Fruit fly (Drosophila melanogaster) whole organism, embryonic: ENCODE data around the gene PH4alphaSG2.

Experiments
- CG11560 ChIP-seq: fragments of 200-800 bp; sonication (Bioruptor generic); IDR thresholded peaks from 3 replicates; pipeline ENCODE4 v1.3.6; 2022; ENCODE audit warnings: missing biosample characterization, missing genetic modification characterization
- CG12104 ChIP-seq: fragments of 200-800 bp; sonication (Bioruptor generic); optimal IDR thresholded peaks from 3 replicates; lab custom pipeline; 2016; ENCODE audit warnings: missing biosample characterization, missing genetic modification characterization
- CG13424 ChIP-seq: fragments of 200-800 bp; sonication (Bioruptor generic); optimal IDR thresholded peaks from 2 replicates; lab custom pipeline; 2019; ENCODE audit warnings: missing biosample characterization, mild to moderate bottlenecking, missing genetic modification characterization, moderate library complexity
- CG14441 ChIP-seq: fragments of 200-800 bp; sonication (Bioruptor generic); IDR thresholded peaks from 2 replicates; pipeline ENCODE4 v1.3.6; 2022; ENCODE audit warnings: missing biosample characterization, missing genetic modification characterization
- CG15269 ChIP-seq: fragments of 200-800 bp; sonication (Bioruptor generic); optimal IDR thresholded peaks from 2 replicates; lab custom pipeline; 2018; ENCODE audit warnings: missing biosample characterization, mild to moderate bottlenecking, missing genetic modification characterization, moderate library complexity
- CG1603 ChIP-seq: fragments of 200-800 bp; sonication (Bioruptor generic); optimal IDR thresholded peaks from 2 replicates; lab custom pipeline; 2019; ENCODE audit warnings: missing biosample characterization, mild to moderate bottlenecking, missing genetic modification characterization, moderate library complexity
- CG16863 ChIP-seq: fragments of 200-800 bp; sonication (Bioruptor generic); optimal IDR thresholded peaks from 3 replicates; lab custom pipeline; 2016; ENCODE audit warnings: missing biosample characterization, missing genetic modification characterization
- CG17829 ChIP-seq: fragments of 200-800 bp; optimal IDR thresholded peaks from 2 replicates; lab custom pipeline; 2019; ENCODE audit warnings: missing biosample characterization, mild to moderate bottlenecking, missing genetic modification characterization, moderate library complexity
- CG17912 ChIP-seq: fragments of 200-800 bp; sonication (Bioruptor generic); optimal IDR thresholded peaks from 2 replicates; lab custom pipeline; 2018; ENCODE audit warnings: missing biosample characterization, mild to moderate bottlenecking, missing genetic modification characterization
- CG18619 ChIP-seq: fragments of 200-800 bp; sonication (Bioruptor generic); optimal IDR thresholded peaks from 3 replicates; lab custom pipeline; 2017; ENCODE audit warnings: missing biosample characterization, mild to moderate bottlenecking, missing genetic modification characterization
- CG2120 ChIP-seq: fragments of 200-800 bp; sonication (Bioruptor generic); optimal IDR thresholded peaks from 3 replicates; lab custom pipeline; 2016; ENCODE audit warnings: missing biosample characterization, missing genetic modification characterization
- CG2199 ChIP-seq: fragments of 200-800 bp; sonication (Bioruptor generic); IDR thresholded peaks from 3 replicates; pipeline ENCODE4 v1.3.6; 2022; ENCODE audit warnings: missing biosample characterization, missing genetic modification characterization
- CG30020 ChIP-seq: fragments of 200-800 bp; optimal IDR thresholded peaks from 2 replicates; lab custom pipeline; 2019; ENCODE audit warnings: missing biosample characterization, mild to moderate bottlenecking, missing genetic modification characterization, moderate library complexity
- CG30431 ChIP-seq: fragments of 200-800 bp; sonication (Bioruptor generic); optimal IDR thresholded peaks from 2 replicates; lab custom pipeline; 2017; ENCODE audit warnings: missing biosample characterization, missing genetic modification characterization
- CG33557 ChIP-seq: fragments of 200-800 bp; sonication (Bioruptor generic); optimal IDR thresholded peaks from 2 replicates; lab custom pipeline; 2019; ENCODE audit warnings: missing biosample characterization, mild to moderate bottlenecking, missing genetic modification characterization, moderate library complexity
- CG3407 ChIP-seq: fragments of 200-800 bp; sonication (Bioruptor generic); optimal IDR thresholded peaks from 2 replicates; lab custom pipeline; 2018; ENCODE audit warnings: missing biosample characterization, mild to moderate bottlenecking, missing genetic modification characterization
- CG34422 ChIP-seq: fragments of 200-800 bp; sonication (Bioruptor generic); IDR thresholded peaks from 3 replicates; pipeline ENCODE4 v1.3.6; 2022; ENCODE audit warnings: missing biosample characterization, missing genetic modification characterization
- CG6791 ChIP-seq: fragments of 200-800 bp; sonication (Bioruptor generic); IDR thresholded peaks from 3 replicates; pipeline ENCODE4 v1.3.6; 2022; ENCODE audit warnings: missing biosample characterization, missing genetic modification characterization; ENCODE audit not compliant: partially characterized antibody
- CG7372 ChIP-seq: fragments of 200-800 bp; sonication (Bioruptor generic); IDR thresholded peaks from 2 replicates; pipeline ENCODE4 v1.3.6; 2022; ENCODE audit warnings: missing biosample characterization, missing genetic modification characterization
- CG7556 ChIP-seq: fragments of 200-800 bp; sonication (Bioruptor generic); optimal IDR thresholded peaks from 2 replicates; lab custom pipeline; 2017; ENCODE audit warnings: missing biosample characterization, mild to moderate bottlenecking, missing genetic modification characterization
- CG8089 ChIP-seq: fragments of 200-800 bp; sonication (Bioruptor generic); optimal IDR thresholded peaks from 3 replicates; lab custom pipeline; 2016; ENCODE audit warnings: missing biosample characterization, missing genetic modification characterization
- CG8765 ChIP-seq: fragments of 200-800 bp; sonication (Bioruptor generic); IDR thresholded peaks from 2 replicates; pipeline ENCODE4 v1.3.6; 2022; ENCODE audit warnings: missing biosample characterization, missing genetic modification characterization
- CG9609 ChIP-seq: fragments of 200-800 bp; sonication (Bioruptor generic); optimal IDR thresholded peaks from 3 replicates; lab custom pipeline; 2016; ENCODE audit warnings: missing biosample characterization, missing genetic modification characterization
- CG9817 ChIP-seq: fragments of 200-800 bp; sonication (Bioruptor generic); optimal IDR thresholded peaks from 2 replicates; lab custom pipeline; 2018; ENCODE audit warnings: missing biosample characterization, mild to moderate bottlenecking, missing genetic modification characterization, moderate library complexity
- CG9932 ChIP-seq: fragments of 200-800 bp; sonication (Bioruptor generic); IDR thresholded peaks from 2 replicates; pipeline ENCODE4 v1.3.6; 2022; ENCODE audit warnings: missing biosample characterization, missing genetic modification characterization
- CkIIα-i1 ChIP-seq: fragments of 200-800 bp; sonication (Bioruptor generic); IDR thresholded peaks from 2 replicates; pipeline ENCODE4 v1.3.6; 2022; ENCODE audit warnings: missing biosample characterization, missing genetic modification characterization
- Dip3 ChIP-seq: fragments of 200-800 bp; sonication (Bioruptor generic); optimal IDR thresholded peaks from 3 replicates; lab custom pipeline; 2016; ENCODE audit warnings: missing biosample characterization, missing genetic modification characterization
- Fer1 ChIP-seq: fragments of 200-800 bp; sonication (Bioruptor generic); optimal IDR thresholded peaks from 2 replicates; lab custom pipeline; 2017; ENCODE audit warnings: missing biosample characterization, mild to moderate bottlenecking, missing genetic modification characterization
- Hey ChIP-seq: fragments of 200-800 bp; sonication (Bioruptor generic); optimal IDR thresholded peaks from 3 replicates; lab custom pipeline; 2018; ENCODE audit warnings: missing biosample characterization, mild to moderate bottlenecking, missing genetic modification characterization
- Hr39 ChIP-seq: fragments of >200 bp; optimal IDR thresholded peaks from 2 replicates; lab custom pipeline; 2017
- Meics ChIP-seq: fragments of 200-800 bp; sonication (Bioruptor generic); optimal IDR thresholded peaks from 2 replicates; lab custom pipeline; 2017; ENCODE audit warnings: missing biosample characterization, mild to moderate bottlenecking, missing genetic modification characterization
- Nf-YC ChIP-seq: fragments of 200-800 bp; optimal IDR thresholded peaks from 3 replicates; lab custom pipeline; 2019; ENCODE audit warnings: missing biosample characterization, mild to moderate bottlenecking, missing genetic modification characterization, moderate library complexity
- Oli ChIP-seq: fragments of 200-800 bp; sonication (Bioruptor generic); optimal IDR thresholded peaks from 2 replicates; lab custom pipeline; 2018; ENCODE audit warnings: missing biosample characterization, mild to moderate bottlenecking, missing genetic modification characterization, moderate library complexity
- Pdp1 ChIP-seq, 2 experiments: fragments of 200-800 bp; sonication (Bioruptor generic); optimal IDR thresholded peaks; 3 replicates each; lab custom pipeline; 2016; ENCODE audit warnings: missing biosample characterization in 2 of 2, missing genetic modification characterization in 2 of 2, mild to moderate bottlenecking in 1 of 2, moderate library complexity in 1 of 2
- Usf ChIP-seq: fragments of 200-800 bp; sonication (Bioruptor generic); optimal IDR thresholded peaks from 2 replicates; lab custom pipeline; 2017; ENCODE audit warnings: missing genotype, missing biosample characterization, missing genetic modification characterization
- Xbp1 ChIP-seq: fragments of 200-800 bp; sonication (Bioruptor generic); optimal IDR thresholded peaks from 3 replicates; lab custom pipeline; 2016; ENCODE audit warnings: missing biosample characterization, mild to moderate bottlenecking, missing genetic modification characterization
- ase ChIP-seq: fragments of 200-800 bp; sonication (Bioruptor generic); IDR thresholded peaks from 3 replicates; pipeline ENCODE4 v1.3.6; 2022; ENCODE audit warnings: missing biosample characterization, missing genetic modification characterization
- bowl ChIP-seq: fragments of 200-800 bp; sonication (Bioruptor generic); IDR thresholded peaks from 2 replicates; pipeline ENCODE4 v1.3.6; 2022; ENCODE audit warnings: missing biosample characterization, missing genetic modification characterization
- dati ChIP-seq: fragments of 200-800 bp; sonication (Bioruptor generic); IDR thresholded peaks from 2 replicates; pipeline ENCODE4 v1.3.6; 2022; ENCODE audit warnings: missing biosample characterization, missing genetic modification characterization
- grau ChIP-seq: fragments of 200-800 bp; optimal IDR thresholded peaks from 3 replicates; lab custom pipeline; 2019; ENCODE audit warnings: missing biosample characterization, mild to moderate bottlenecking, missing genetic modification characterization, moderate library complexity
- insv ChIP-seq, 2 experiments: fragments of 200-800 bp; sonication (Bioruptor generic); optimal IDR thresholded peaks; 3 replicates each; lab custom pipeline; 2016 to 2018; ENCODE audit warnings: missing biosample characterization in 2 of 2, missing genetic modification characterization in 2 of 2
- kni ChIP-seq: fragments of 200-800 bp; sonication (Bioruptor generic); optimal IDR thresholded peaks from 3 replicates; lab custom pipeline; 2017; ENCODE audit warnings: mild to moderate bottlenecking, missing biosample characterization, missing genetic modification reagents, missing genetic modification characterization
- lilli ChIP-seq: fragments of 200-800 bp; sonication (Bioruptor generic); optimal IDR thresholded peaks from 3 replicates; lab custom pipeline; 2016; ENCODE audit warnings: missing biosample characterization, missing genetic modification characterization
- lmd ChIP-seq: fragments of 200-800 bp; sonication (Bioruptor generic); IDR thresholded peaks from 2 replicates; pipeline ENCODE4 v1.3.6; 2022; ENCODE audit warnings: missing biosample characterization, missing genetic modification characterization
- mirr ChIP-seq: fragments of 200-800 bp; sonication (Bioruptor generic); optimal IDR thresholded peaks from 3 replicates; lab custom pipeline; 2018; ENCODE audit warnings: missing biosample characterization, mild to moderate bottlenecking, missing genetic modification characterization
- prd ChIP-seq, 3 experiments: fragments of >200 bp in 2 of 3; fragments of 200-800 bp in 1 of 3; sonication (Bioruptor generic) in 1 of 3; optimal IDR thresholded peaks in 2 of 3; IDR thresholded peaks in 1 of 3; 2 replicates in 2 of 3; 3 replicates in 1 of 3; pipeline versions ENCODE4 v1.3.6 to Lab custom; 2017 to 2022; ENCODE audit warnings: missing biosample characterization in 1 of 3, missing genetic modification characterization in 1 of 3
- pros ChIP-seq: fragments of 200-800 bp; sonication (Bioruptor generic); optimal IDR thresholded peaks from 3 replicates; lab custom pipeline; 2019; ENCODE audit warnings: missing biosample characterization, mild to moderate bottlenecking, missing genetic modification characterization, moderate library complexity
- row ChIP-seq: fragments of 200-800 bp; sonication (Bioruptor generic); IDR thresholded peaks from 3 replicates; pipeline ENCODE4 v1.3.6; 2022; ENCODE audit warnings: missing biosample characterization, missing genetic modification characterization
- sna ChIP-seq: fragments of 200-800 bp; sonication (Bioruptor generic); IDR thresholded peaks from 2 replicates; pipeline ENCODE4 v1.3.6; 2022; ENCODE audit warnings: missing biosample characterization, missing genetic modification characterization; ENCODE audit not compliant: partially characterized antibody
- tgo ChIP-seq: fragments of 200-800 bp; sonication (Bioruptor generic); IDR thresholded peaks from 3 replicates; pipeline ENCODE4 v1.3.6; 2022; ENCODE audit warnings: missing biosample characterization, missing genetic modification characterization
- z ChIP-seq: fragments of 200-800 bp; sonication (Bioruptor generic); IDR thresholded peaks from 3 replicates; pipeline ENCODE4 v1.3.6; 2022; ENCODE audit warnings: missing biosample characterization, missing genetic modification characterization

PH4alphaSG2 gene

DNA sequence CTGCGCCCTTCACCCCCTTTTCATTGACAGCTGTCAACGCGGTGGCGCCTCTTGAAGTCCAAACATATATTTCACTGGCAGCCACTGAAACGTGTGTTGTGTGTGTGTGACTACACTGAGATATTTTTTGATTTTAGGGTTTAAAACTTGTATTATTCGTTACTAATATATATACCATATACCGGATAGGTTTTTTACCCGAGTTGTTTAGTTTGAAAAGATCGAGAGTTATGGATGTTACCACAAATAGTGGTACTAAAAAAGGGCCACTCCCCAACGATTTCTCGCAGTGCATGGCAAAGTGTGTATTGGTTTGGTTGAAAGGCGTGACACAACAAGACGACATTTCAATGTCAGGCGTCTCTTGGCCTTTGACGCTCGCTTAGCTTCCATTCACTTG lies 46.6 kb downstream of the PH4alphaSG2 start (continued):
- TF ChIP-seq dati (GFP tag; lab: Robert Waterston, UW) (no peak), CG16863 (no peak), mirr (GFP tag; lab: Kevin White, UChicago) (no peak), grau (tag; lab: Kevin White, UChicago) (peak; percentile 46), CG1603 (tag; lab: Kevin White, UChicago) (peak; percentile 40), insv (GFP tag; optimal IDR thresholded peaks at IDR 0.05; lab: Kevin White, UChicago) (no peak), CG33557 (GFP tag; lab: Kevin White, UChicago) (no peak), CG8089 (no peak), CG14441 (GFP tag; lab: Robert Waterston, UW) (peak; percentile 11; the same call in 1 of the 2 replicates), Meics (GFP tag; lab: Kevin White, UChicago) (no peak), Fer1 (GFP tag; lab: Kevin White, UChicago) (no peak), prd (optimal IDR thresholded peaks at IDR 0.05; lab: Kevin White, UChicago) (no peak), prd (GFP tag; IDR thresholded peaks at IDR 0.05; lab: Robert Waterston, UW) (peak; percentile 40; the same call in 1 of the 3 replicates), CG9932 (GFP tag; lab: Robert Waterston, UW) (peak; percentile 22; the same call in 1 of the 2 replicates), CG8765 (GFP tag; lab: Robert Waterston, UW) (no peak), bowl (GFP tag; lab: Robert Waterston, UW) (no peak), CG6791 (GFP tag; lab: Robert Waterston, UW) (no peak), lilli (peak; percentile 11), z (GFP tag; lab: Robert Waterston, UW) (no peak), CG3407 (GFP tag; lab: Kevin White, UChicago) (no peak), pros (no peak), CG2199 (GFP tag; lab: Robert Waterston, UW) (no peak), CG9609 (GFP tag; lab: Kevin White, UChicago) (no peak), Pdp1 (GFP tag; optimal IDR thresholded peaks at IDR 0.05; lab: Kevin White, UChicago) (peak in 1 of 2 experiments; percentile 1), CG17912 (no peak), CG34422 (GFP tag; lab: Robert Waterston, UW) (no peak), CkIIα-i1 (no peak), CG12104 (no peak), CG30020 (tag; lab: Kevin White, UChicago) (no peak), CG7556 (GFP tag; lab: Kevin White, UChicago) (no peak), Hey (tag; lab: Kevin White, UChicago) (no peak), row (GFP tag; lab: Robert Waterston, UW) (peak; percentile 65; the same call in 2 of the 3 replicates), CG13424 (tag; lab: Kevin White, UChicago) (peak; percentile 22), tgo (GFP tag; lab: Robert Waterston, UW) (peak; percentile 27; the same call in 2 of the 3 replicates), CG2120 (GFP tag; lab: Kevin White, UChicago) (peak; percentile 16), Oli (tag; lab: Kevin White, UChicago) (peak; percentile 27), ase (GFP tag; lab: Robert Waterston, UW) (no peak), Usf (no peak), CG11560 (tag; lab: Robert Waterston, UW) (no peak), CG30431 (no peak), Hr39 (no peak), Nf-YC (tag; lab: Kevin White, UChicago) (peak; percentile 11), CG15269 (peak; percentile 43), sna (GFP tag; lab: Robert Waterston, UW) (no peak), CG7372 (no peak), lmd (GFP tag; lab: Robert Waterston, UW) (peak; percentile 48; the same call in 1 of the 2 replicates), Dip3 (peak; percentile 5), CG9817 (peak; percentile 33), kni (GFP tag; lab: Kevin White, UChicago) (no peak), Xbp1 (GFP tag; lab: Kevin White, UChicago) (peak; percentile 9), CG18619 (GFP tag; lab: Kevin White, UChicago) (no peak), CG17829 (tag; lab: Kevin White, UChicago) (no peak)
